Worm (Caenorhabditis elegans): ENCODE measurements around the gene T27E4.5.

ce11 chrV:9079965-9080432 lies 10.4 kb upstream of the T27E4.5 start:
- TF ChIP-seq sea-2 (GFP tag; IDR thresholded peaks at IDR 0.05) (no peak), Y95B8A.8 (GFP tag; IDR thresholded peaks at IDR 0.05) (0 out of 2 replicates have a peak, but pooled peaks have one; percentile 36), nhr-90 (tag; optimal IDR thresholded peaks at IDR 0.05) (peak; percentile 54), xnd-1 (tag; optimal IDR thresholded peaks at IDR 0.05) (no peak), lin-54 (GFP tag; optimal IDR thresholded peaks at IDR 0.05) (peak; percentile 40), Y67H2A.10 (GFP tag; conservative IDR thresholded peaks at IDR 0.05) (no peak)

All from whole organism, young adult.